Worm (Caenorhabditis elegans): Measurements from ENCODE around the gene srlf-18.

DNA sequence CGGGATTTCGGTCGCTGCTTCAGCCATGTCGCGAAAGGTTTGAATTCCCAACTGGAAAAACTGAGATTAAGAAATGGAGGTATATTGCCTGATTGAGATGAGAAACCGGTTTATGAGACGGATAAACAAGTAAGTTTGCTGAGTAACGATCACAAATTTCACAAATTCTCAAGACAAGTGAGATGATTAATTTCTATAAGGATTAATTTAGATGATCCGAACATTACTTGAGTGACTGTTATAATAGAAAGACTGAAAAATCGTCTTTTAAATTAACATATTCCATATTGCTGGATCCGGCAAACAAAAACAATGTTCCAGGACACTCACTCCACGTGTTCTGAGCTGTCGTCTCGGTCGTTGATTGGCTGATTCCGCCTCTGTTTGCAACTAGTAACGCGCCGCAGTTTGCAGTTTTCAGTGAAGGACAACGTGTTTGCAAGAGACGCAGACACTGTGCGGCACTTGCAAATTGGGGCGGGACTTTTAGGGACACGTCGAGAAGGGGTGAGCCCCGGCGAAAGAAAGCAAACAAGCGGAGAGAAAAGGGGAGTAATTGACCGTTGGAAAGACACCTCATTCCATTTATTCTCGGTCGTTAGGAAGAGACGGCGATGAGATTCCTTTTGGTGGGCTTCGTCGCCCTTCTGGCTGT is 17.7 kb upstream of the srlf-18 start, which contains the start of the genes imp-2 and enpl-1:
- TF ChIP-seq flt-1 (GFP tag; IDR thresholded peaks at IDR 0.05) (0 out of 2 replicates have a peak, but pooled peaks have one; percentile 36), pes-1 (GFP tag; IDR thresholded peaks at IDR 0.05) (no peak), ama-1 (optimal IDR thresholded peaks at IDR 0.05) (no peak), tbx-11 (GFP tag; IDR thresholded peaks at IDR 0.05) (no peak), hnd-1 (tag; optimal IDR thresholded peaks at IDR 0.05) (no peak), tbx-37 (GFP tag; conservative IDR thresholded peaks at IDR 0.05) (no peak), ceh-36 (tag; optimal IDR thresholded peaks at IDR 0.05) (no peak), scrt-1 (GFP tag; IDR thresholded peaks at IDR 0.05) (no peak)

Measured in whole organism, early embryonic.